Fruit fly (Drosophila melanogaster): ENCODE data around the gene Npc2d.

Npc2d gene

DNA sequence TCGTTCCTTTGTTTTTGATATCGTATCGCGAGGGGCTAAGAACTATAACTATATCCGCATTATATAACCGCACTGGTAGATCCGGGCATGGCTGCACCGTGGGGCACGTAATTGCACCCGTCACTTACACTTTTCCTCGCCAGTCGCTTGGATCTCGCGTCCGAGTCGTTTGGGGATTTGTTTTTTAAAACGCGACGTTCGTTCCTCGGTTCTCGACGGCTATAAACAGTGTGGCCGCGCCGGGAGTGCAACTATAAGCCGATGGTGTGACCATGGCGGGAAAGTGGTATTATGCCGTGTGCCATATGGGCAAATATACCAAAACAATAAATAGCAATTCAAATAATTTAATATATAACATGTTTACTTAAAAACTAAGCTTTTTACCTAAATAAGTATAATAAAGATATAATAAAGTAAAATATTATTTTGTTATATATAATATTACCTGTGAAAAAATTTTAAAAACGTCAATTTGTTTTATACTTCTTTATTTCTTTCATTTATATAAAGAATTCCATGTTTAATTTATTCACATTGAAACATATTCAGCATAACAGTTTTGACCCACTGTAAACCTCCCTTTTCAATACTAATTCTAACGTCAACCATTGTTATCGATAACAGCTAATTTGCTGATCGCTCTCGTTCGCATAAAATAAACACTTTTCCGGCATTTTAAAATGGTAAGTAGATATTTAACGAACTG lies 13.1 kb downstream of the Npc2d start, which contains the start of the genes Mical and CG3909 (continued):
- peak; percentile 31 for TF ChIP-seq CG33557 (GFP tag; optimal IDR thresholded peaks at IDR 0.05)
- TF ChIP-seq dan (GFP tag; IDR thresholded peaks at IDR 0.05): no peak
- no peak for TF ChIP-seq CG8089 (GFP tag; optimal IDR thresholded peaks at IDR 0.05)
- no peak for TF ChIP-seq Mes4 (GFP tag; optimal IDR thresholded peaks at IDR 0.05)
- peak; percentile 89 for TF ChIP-seq Xrp1 (GFP tag; IDR thresholded peaks at IDR 0.05)
- peak in 1 of 3 experiments; percentile 40 for TF ChIP-seq Stat92E (GFP tag; optimal IDR thresholded peaks at IDR 0.05)
- peak; percentile 85 for TF ChIP-seq CG15601 (tag; optimal IDR thresholded peaks at IDR 0.05)
- TF ChIP-seq Eip74EF (GFP tag; optimal IDR thresholded peaks at IDR 0.05): peak in 1 of 2 experiments; percentile 66
- TF ChIP-seq stwl (tag; optimal IDR thresholded peaks at IDR 0.05): peak; percentile 61
- TF ChIP-seq CG17568 (GFP tag; optimal IDR thresholded peaks at IDR 0.05): no peak
- no peak for TF ChIP-seq CG10274 (GFP tag; optimal IDR thresholded peaks at IDR 0.05)
- peak; percentile 86 for TF ChIP-seq ind (GFP tag; optimal IDR thresholded peaks at IDR 0.05)
- peak; percentile 43 for TF ChIP-seq tx (GFP tag; optimal IDR thresholded peaks at IDR 0.05)
- peak; percentile 69 for TF ChIP-seq nerfin-1 (tag; optimal IDR thresholded peaks at IDR 0.05)
- TF ChIP-seq CG11696 (GFP tag; IDR thresholded peaks at IDR 0.05): peak; percentile 75
- no peak for TF ChIP-seq da (GFP tag; optimal IDR thresholded peaks at IDR 0.05)
- peak; percentile 38 for TF ChIP-seq ewg (GFP tag; optimal IDR thresholded peaks at IDR 0.05)
- TF ChIP-seq CG6689 (GFP tag; IDR thresholded peaks at IDR 0.05): peak; percentile 90
- TF ChIP-seq psq (GFP tag; optimal IDR thresholded peaks at IDR 0.05): peak; percentile 69
- TF ChIP-seq pan (optimal IDR thresholded peaks at IDR 0.05): no peak
- peak in 1 of 2 experiments; percentile 95 for TF ChIP-seq pan (GFP tag; optimal IDR thresholded peaks at IDR 0.05 in 1 of 2, IDR thresholded peaks at IDR 0.05 in 1 of 2)
- TF ChIP-seq tup (GFP tag; optimal IDR thresholded peaks at IDR 0.05): no peak
- peak; percentile 61 for TF ChIP-seq salm (tag; optimal IDR thresholded peaks at IDR 0.05)
- TF ChIP-seq CG13296 (GFP tag; optimal IDR thresholded peaks at IDR 0.05): peak; percentile 88
- no peak for TF ChIP-seq her (GFP tag; optimal IDR thresholded peaks at IDR 0.05)
- peak; percentile 27 for TF ChIP-seq CG13624 (GFP tag; optimal IDR thresholded peaks at IDR 0.05)
- TF ChIP-seq row (GFP tag; IDR thresholded peaks at IDR 0.05): peak; percentile 87
- TF ChIP-seq lilli (GFP tag; optimal IDR thresholded peaks at IDR 0.05): peak; percentile 66
- peak; percentile 59 for TF ChIP-seq CG15514 (GFP tag; optimal IDR thresholded peaks at IDR 0.05)
- TF ChIP-seq H2.0 (GFP tag; IDR thresholded peaks at IDR 0.05): peak; percentile 91
- TF ChIP-seq CG13894 (tag; optimal IDR thresholded peaks at IDR 0.05): peak; percentile 87
- TF ChIP-seq lola (GFP tag; optimal IDR thresholded peaks at IDR 0.05): peak in 1 of 3 experiments; percentile 84
- TF ChIP-seq dm (GFP tag; optimal IDR thresholded peaks at IDR 0.05): no peak
- TF ChIP-seq D19B (GFP tag; optimal IDR thresholded peaks at IDR 0.05): peak; percentile 45
- peak; percentile 72 for TF ChIP-seq CG10959 (GFP tag; IDR thresholded peaks at IDR 0.05)
- TF ChIP-seq CG11723 (GFP tag; optimal IDR thresholded peaks at IDR 0.05): peak; percentile 43
- peak; percentile 84 for TF ChIP-seq Xbp1 (GFP tag; optimal IDR thresholded peaks at IDR 0.05)
- TF ChIP-seq CG7357 (GFP tag; IDR thresholded peaks at IDR 0.05): peak; percentile 62; the same call in 2 of the 3 replicates
- TF ChIP-seq ham (GFP tag; IDR thresholded peaks at IDR 0.05): peak; percentile 46; the same call in 1 of the 2 replicates
- no peak for TF ChIP-seq zen2 (GFP tag; IDR thresholded peaks at IDR 0.05; ENCODE audit: partially characterized antibody)
- peak; percentile 58 for TF ChIP-seq slou (GFP tag; optimal IDR thresholded peaks at IDR 0.05)
- peak; percentile 91 for TF ChIP-seq MBD-R2 (GFP tag; IDR thresholded peaks at IDR 0.05)
- peak; percentile 44 for TF ChIP-seq CG1603 (tag; optimal IDR thresholded peaks at IDR 0.05)
- peak; percentile 84 for TF ChIP-seq nerfin-2 (GFP tag; IDR thresholded peaks at IDR 0.05; ENCODE audit: partially characterized antibody)
- no peak for TF ChIP-seq CG9609 (GFP tag; optimal IDR thresholded peaks at IDR 0.05)
- TF ChIP-seq CG1832 (GFP tag; optimal IDR thresholded peaks at IDR 0.05): no peak
- TF ChIP-seq eve (GFP tag; optimal IDR thresholded peaks at IDR 0.05): no peak
- peak; percentile 76 for TF ChIP-seq pzg (GFP tag; optimal IDR thresholded peaks at IDR 0.05)
- TF ChIP-seq CG11456 (GFP tag; IDR thresholded peaks at IDR 0.05): peak; percentile 91
